Worm (Caenorhabditis elegans): ENCODE measurements around the gene sec-24.2.

sec-24.2 gene

ce11 chrIV:12399983-12400382 lies 39.4 kb upstream of the sec-24.2 start:
- no peak for TF ChIP-seq spr-3 (GFP tag; optimal IDR thresholded peaks at IDR 0.05)
- no peak for TF ChIP-seq zfp-2 (tag; optimal IDR thresholded peaks at IDR 0.05)
- no peak for TF ChIP-seq sdz-12 (GFP tag; optimal IDR thresholded peaks at IDR 0.05)
- TF ChIP-seq fkh-10 (GFP tag; optimal IDR thresholded peaks at IDR 0.05) = no peak
- no peak for TF ChIP-seq rbr-2 (tag; optimal IDR thresholded peaks at IDR 0.05)
- TF ChIP-seq daf-16 (GFP tag; optimal IDR thresholded peaks at IDR 0.05) = no peak
- peak; percentile 67 for TF ChIP-seq daf-16 (tag; optimal IDR thresholded peaks at IDR 0.05)
- no peak for TF ChIP-seq ctbp-1 (GFP tag; IDR thresholded peaks at IDR 0.05)
- TF ChIP-seq ztf-7 (tag; optimal IDR thresholded peaks at IDR 0.05) = peak; percentile 50
- TF ChIP-seq ceh-32 (tag; optimal IDR thresholded peaks at IDR 0.05; ENCODE audit: poor library complexity) = no peak
- TF ChIP-seq F10B5.3 (tag; optimal IDR thresholded peaks at IDR 0.05) = no peak
- TF ChIP-seq nhr-48 (tag; optimal IDR thresholded peaks at IDR 0.05) = peak; percentile 38
- no peak for TF ChIP-seq zip-2 (tag; optimal IDR thresholded peaks at IDR 0.05)
- TF ChIP-seq snpc-4 (tag; optimal IDR thresholded peaks at IDR 0.05) = no peak
- no peak for TF ChIP-seq mxl-2 (GFP tag; conservative IDR thresholded peaks at IDR 0.05)
- TF ChIP-seq nhr-11 (tag; optimal IDR thresholded peaks at IDR 0.05) = no peak
- TF ChIP-seq F37D6.2 (tag; optimal IDR thresholded peaks at IDR 0.05) = no peak
- TF ChIP-seq zip-11 (GFP tag; IDR thresholded peaks at IDR 0.05) = no peak
- TF ChIP-seq ama-1 (optimal IDR thresholded peaks at IDR 0.05) = no peak
- TF ChIP-seq hmg-1.1 (GFP tag; IDR thresholded peaks at IDR 0.05) = no peak
- peak; percentile 65 for TF ChIP-seq php-3 (GFP tag; IDR thresholded peaks at IDR 0.05)
- TF ChIP-seq fos-1 (tag; optimal IDR thresholded peaks at IDR 0.05) = no peak
- peak; percentile 95 for TF ChIP-seq dmd-6 (GFP tag; IDR thresholded peaks at IDR 0.05)
- no peak for TF ChIP-seq lin-39 (tag; optimal IDR thresholded peaks at IDR 0.05)
- TF ChIP-seq duxl-1 (tag; optimal IDR thresholded peaks at IDR 0.05; ENCODE audit: poor library complexity) = no peak
- TF ChIP-seq nhr-41 (GFP tag; IDR thresholded peaks at IDR 0.05) = peak; percentile 93
- TF ChIP-seq lim-7 (GFP tag; IDR thresholded peaks at IDR 0.05) = no peak
- no peak for TF ChIP-seq dmd-8 (GFP tag; IDR thresholded peaks at IDR 0.05)
- peak; percentile 11 for TF ChIP-seq mxl-3 (GFP tag; optimal IDR thresholded peaks at IDR 0.05)
- no peak for TF ChIP-seq jun-1 (tag; optimal IDR thresholded peaks at IDR 0.05)
- no peak for TF ChIP-seq ztf-11 (tag; optimal IDR thresholded peaks at IDR 0.05)
- TF ChIP-seq nhr-42 (GFP tag; IDR thresholded peaks at IDR 0.05) = no peak
- TF ChIP-seq cey-2 (tag; optimal IDR thresholded peaks at IDR 0.05; ENCODE audit: borderline replicate concordance, insufficient read depth) = peak; percentile 55
- TF ChIP-seq zag-1 (tag; optimal IDR thresholded peaks at IDR 0.05) = no peak
- no peak for TF ChIP-seq zfp-3 (GFP tag; conservative IDR thresholded peaks at IDR 0.05)
- TF ChIP-seq unc-39 (tag; optimal IDR thresholded peaks at IDR 0.05) = no peak
- TF ChIP-seq D1046.2 (GFP tag; IDR thresholded peaks at IDR 0.05) = no peak
- peak; percentile 80 for TF ChIP-seq pqm-1 (tag; optimal IDR thresholded peaks at IDR 0.05)
- TF ChIP-seq lin-15B (tag; optimal IDR thresholded peaks at IDR 0.05) = no peak
- no peak for TF ChIP-seq daf-8 (GFP tag; IDR thresholded peaks at IDR 0.05)
- TF ChIP-seq set-16 (GFP tag; IDR thresholded peaks at IDR 0.05) = no peak
- TF ChIP-seq lin-13 (GFP tag; optimal IDR thresholded peaks at IDR 0.05) = no peak
- no peak for TF ChIP-seq F49E8.2 (tag; optimal IDR thresholded peaks at IDR 0.05; ENCODE audit: borderline replicate concordance)
- TF ChIP-seq lin-1 (GFP tag; IDR thresholded peaks at IDR 0.05) = peak; percentile 38; the same call in 1 of the 2 replicates
- no peak for TF ChIP-seq dmd-9 (GFP tag; IDR thresholded peaks at IDR 0.05)
- TF ChIP-seq ceh-82 (tag; optimal IDR thresholded peaks at IDR 0.05) = no peak
- no peak for TF ChIP-seq gei-8 (GFP tag; optimal IDR thresholded peaks at IDR 0.05)
- TF ChIP-seq hlh-30 (tag; optimal IDR thresholded peaks at IDR 0.05; ENCODE audit: insufficient read depth) = peak; percentile 45
- no peak for TF ChIP-seq lin-29 (GFP tag; IDR thresholded peaks at IDR 0.05)
- no peak for TF ChIP-seq nhr-10 (tag; optimal IDR thresholded peaks at IDR 0.05)
- no peak for TF ChIP-seq nhr-102 (tag; optimal IDR thresholded peaks at IDR 0.05)
- 0 out of 2 replicates have a peak, but pooled peaks have one; percentile 14 for TF ChIP-seq pha-4 (GFP tag; IDR thresholded peaks at IDR 0.05)
- TF ChIP-seq pha-4 (tag; optimal IDR thresholded peaks at IDR 0.05) = no peak

All from whole organism, L4 larva.